Worm (Caenorhabditis elegans): ENCODE data around the gene bath-42.

DNA sequence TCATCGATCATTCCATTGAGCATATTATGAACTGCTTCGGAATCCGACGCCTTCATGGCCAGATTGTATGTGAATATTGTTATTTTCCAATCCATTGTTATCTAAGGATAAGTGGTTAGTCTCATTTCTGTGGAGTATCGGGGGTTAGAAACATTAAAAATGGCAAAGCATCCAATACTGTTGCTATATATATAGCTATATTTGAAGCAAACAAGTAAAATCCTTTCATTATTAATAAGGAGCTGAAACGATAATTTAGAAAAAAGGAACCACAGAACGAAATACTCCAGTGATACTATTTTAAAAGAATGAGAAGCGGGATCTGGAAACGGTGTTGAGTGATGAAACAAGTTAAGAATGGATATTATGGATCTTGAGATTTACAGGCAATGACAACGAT, 1.9 kb downstream of the bath-42 start, which contains the start of gene inpp-5K:
- no peak for TF ChIP-seq dao-5 (tag; optimal IDR thresholded peaks at IDR 0.05)
- TF ChIP-seq him-1 (tag; optimal IDR thresholded peaks at IDR 0.05): no peak
- no peak for TF ChIP-seq W03F9.2 (tag; optimal IDR thresholded peaks at IDR 0.05)
